ENCODE assay signal across 5 worm cellular contexts in genomic region chrX:13251354-13251843, ce11.
A peak's percentile ranks its signal among the peaks of the same experiment; 100 is the strongest.
TF ChIP-seq lines count a peak whose summit lies in the region.

No protein-coding gene starts in this region.

TF ChIP-seq in whole organism, L1 larva, 84 proteins besides CTCF, POLR2A, EP300 and RAD21 (continues in another document):
- TF ChIP-seq aha-1 (tag; optimal IDR thresholded peaks at IDR 0.05; lab: Kevin White, UChicago), result peak; percentile 26
- TF ChIP-seq nhr-85 (tag; lab: Kevin White, UChicago), result peak; percentile 87
- peak; percentile 62 for TF ChIP-seq xbp-1 (tag; optimal IDR thresholded peaks at IDR 0.05; lab: Kevin White, UChicago)
- peak; percentile 42 for TF ChIP-seq skn-1 (tag; optimal IDR thresholded peaks at IDR 0.05; lab: Kevin White, UChicago)
- no peak for TF ChIP-seq hlh-4 (tag; optimal IDR thresholded peaks at IDR 0.05; lab: Kevin White, UChicago)
- TF ChIP-seq unc-62 (GFP tag; optimal IDR thresholded peaks at IDR 0.05; lab: Kevin White, UChicago), result no peak
- no peak for TF ChIP-seq pqm-1 (tag; optimal IDR thresholded peaks at IDR 0.05; lab: Kevin White, UChicago)
- no peak for TF ChIP-seq nhr-76 (tag; optimal IDR thresholded peaks at IDR 0.05; lab: Kevin White, UChicago)
- TF ChIP-seq nhr-71 (tag; optimal IDR thresholded peaks at IDR 0.05; lab: Kevin White, UChicago), result peak; percentile 89
- TF ChIP-seq unc-130 (tag; optimal IDR thresholded peaks at IDR 0.05; lab: Kevin White, UChicago), result no peak
- peak; percentile 53 for TF ChIP-seq fkh-8 (tag; optimal IDR thresholded peaks at IDR 0.05; lab: Kevin White, UChicago)
- TF ChIP-seq fos-1 (tag; optimal IDR thresholded peaks at IDR 0.05; lab: Kevin White, UChicago), result peak; percentile 40
- no peak for TF ChIP-seq efl-3 (GFP tag; optimal IDR thresholded peaks at IDR 0.05; lab: Kevin White, UChicago)
- TF ChIP-seq C34B4.2 (tag; optimal IDR thresholded peaks at IDR 0.05; lab: Kevin White, UChicago), result no peak
- no peak for TF ChIP-seq mef-2 (tag; optimal IDR thresholded peaks at IDR 0.05; lab: Kevin White, UChicago)
- TF ChIP-seq ceh-63 (GFP tag; optimal IDR thresholded peaks at IDR 0.05; lab: Kevin White, UChicago), result no peak
- no peak for TF ChIP-seq nhr-28 (tag; optimal IDR thresholded peaks at IDR 0.05; lab: Kevin White, UChicago)
- TF ChIP-seq unc-98 (GFP tag; IDR thresholded peaks at IDR 0.05; lab: Robert Waterston, UW), result no peak
- TF ChIP-seq ceh-90 (tag; optimal IDR thresholded peaks at IDR 0.05; lab: Kevin White, UChicago), result no peak
- no peak for TF ChIP-seq C04F5.9 (tag; optimal IDR thresholded peaks at IDR 0.05; lab: Kevin White, UChicago)

TF ChIP-seq in whole organism, L3 larva, 47 proteins besides CTCF, POLR2A, EP300 and RAD21 (continues in another document):
- TF ChIP-seq lsy-12 (tag; optimal IDR thresholded peaks at IDR 0.05; lab: Kevin White, UChicago), result peak; percentile 25
- TF ChIP-seq eor-1 (tag; optimal IDR thresholded peaks at IDR 0.05; lab: Kevin White, UChicago), result no peak
- TF ChIP-seq fos-1 (tag; optimal IDR thresholded peaks at IDR 0.05; lab: Kevin White, UChicago), result no peak
- TF ChIP-seq elt-1 (tag; optimal IDR thresholded peaks at IDR 0.05; lab: Kevin White, UChicago), result peak; percentile 82
- TF ChIP-seq ztf-4 (tag; optimal IDR thresholded peaks at IDR 0.05; lab: Kevin White, UChicago), result peak; percentile 10
- peak; percentile 44 for TF ChIP-seq egl-5 (tag; optimal IDR thresholded peaks at IDR 0.05; lab: Kevin White, UChicago)
- no peak for TF ChIP-seq unc-62 (GFP tag; optimal IDR thresholded peaks at IDR 0.05; lab: Kevin White, UChicago)
- peak; percentile 44 for TF ChIP-seq nhr-43 (tag; optimal IDR thresholded peaks at IDR 0.05; lab: Kevin White, UChicago; ENCODE audit: poor library complexity, severe bottlenecking)
- no peak for TF ChIP-seq unc-39 (tag; optimal IDR thresholded peaks at IDR 0.05; lab: Kevin White, UChicago)
- no peak for TF ChIP-seq nhr-12 (tag; optimal IDR thresholded peaks at IDR 0.05; lab: Kevin White, UChicago)
- TF ChIP-seq tbx-2 (tag; optimal IDR thresholded peaks at IDR 0.05; lab: Kevin White, UChicago), result peak; percentile 42
- TF ChIP-seq nhr-28 (tag; optimal IDR thresholded peaks at IDR 0.05; lab: Kevin White, UChicago), result no peak
- TF ChIP-seq nhr-237 (tag; optimal IDR thresholded peaks at IDR 0.05; lab: Kevin White, UChicago), result no peak
- TF ChIP-seq mdl-1 (tag; optimal IDR thresholded peaks at IDR 0.05; lab: Kevin White, UChicago), result peak; percentile 87
- no peak for TF ChIP-seq ZK546.5 (tag; optimal IDR thresholded peaks at IDR 0.05; lab: Kevin White, UChicago)
- no peak for TF ChIP-seq aly-2 (tag; optimal IDR thresholded peaks at IDR 0.05; lab: Kevin White, UChicago)
- TF ChIP-seq hmg-11 (tag; optimal IDR thresholded peaks at IDR 0.05; lab: Kevin White, UChicago), result peak; percentile 55
- TF ChIP-seq jun-1 (tag; optimal IDR thresholded peaks at IDR 0.05; lab: Kevin White, UChicago), result peak; percentile 12
- no peak for TF ChIP-seq ceh-82 (tag; optimal IDR thresholded peaks at IDR 0.05; lab: Kevin White, UChicago)

TF ChIP-seq in whole organism, early embryonic, 17 proteins besides CTCF, POLR2A, EP300 and RAD21:
- no peak for TF ChIP-seq ama-1 (optimal IDR thresholded peaks at IDR 0.05; lab: Kevin White, UChicago)
- TF ChIP-seq aly-1 (tag; optimal IDR thresholded peaks at IDR 0.05; lab: Kevin White, UChicago), result no peak
- peak; percentile 29; the same call in 1 of the 2 replicates for TF ChIP-seq flt-1 (GFP tag; IDR thresholded peaks at IDR 0.05; lab: Robert Waterston, UW)
- no peak for TF ChIP-seq sea-1 (GFP tag; conservative IDR thresholded peaks at IDR 0.05; lab: Robert Waterston, UW)
- TF ChIP-seq hmg-4 (GFP tag; optimal IDR thresholded peaks at IDR 0.05; lab: Kevin White, UChicago), result peak; percentile 70
- 0 out of 2 replicates have a peak, but pooled peaks have one; percentile 37 for TF ChIP-seq scrt-1 (GFP tag; IDR thresholded peaks at IDR 0.05; lab: Robert Waterston, UW)
- 0 out of 2 replicates have a peak, but pooled peaks have one; percentile 35 for TF ChIP-seq tbx-37 (GFP tag; conservative IDR thresholded peaks at IDR 0.05; lab: Robert Waterston, UW)
TF ChIP-seq in whole organism, early embryonic: peak in this region for 4.

TF ChIP-seq in whole organism, midembryonic, 9 proteins besides CTCF, POLR2A, EP300 and RAD21:
- TF ChIP-seq cog-1 (tag; optimal IDR thresholded peaks at IDR 0.05; lab: Kevin White, UChicago), result peak; percentile 30
- no peak for TF ChIP-seq T22C8.4 (GFP tag; IDR thresholded peaks at IDR 0.05; lab: Robert Waterston, UW)
- TF ChIP-seq ztf-29 (GFP tag; IDR thresholded peaks at IDR 0.05; lab: Robert Waterston, UW), result no peak
- no peak for TF ChIP-seq ref-1 (GFP tag; conservative IDR thresholded peaks at IDR 0.05; lab: Robert Waterston, UW)
- TF ChIP-seq flt-1 (GFP tag; IDR thresholded peaks at IDR 0.05; lab: Robert Waterston, UW), result 0 out of 2 replicates have a peak, but pooled peaks have one; percentile 51

TF ChIP-seq in whole organism, young adult, 124 proteins besides CTCF, POLR2A, EP300 and RAD21:
- no peak for TF ChIP-seq snpc-4 (GFP tag; optimal IDR thresholded peaks at IDR 0.05; lab: Kevin White, UChicago)
- TF ChIP-seq snpc-4 (tag; optimal IDR thresholded peaks at IDR 0.05; lab: Kevin White, UChicago), result no peak
- no peak for TF ChIP-seq lsl-1 (GFP tag; optimal IDR thresholded peaks at IDR 0.05; lab: Kevin White, UChicago)
- peak; percentile 48 for TF ChIP-seq lin-40 (tag; optimal IDR thresholded peaks at IDR 0.05; lab: Kevin White, UChicago)
- TF ChIP-seq cebp-1 (GFP tag; IDR thresholded peaks at IDR 0.05; lab: Robert Waterston, UW), result no peak
- peak; percentile 60 for TF ChIP-seq cebp-1 (tag; optimal IDR thresholded peaks at IDR 0.05; lab: Kevin White, UChicago)
- peak; percentile 74 for TF ChIP-seq ceh-27 (GFP tag; optimal IDR thresholded peaks at IDR 0.05; lab: Kevin White, UChicago)
- TF ChIP-seq tbp1 (GFP tag; optimal IDR thresholded peaks at IDR 0.05; lab: Kevin White, UChicago), result peak; percentile 25
- peak; percentile 74 for TF ChIP-seq nhr-80 (tag; optimal IDR thresholded peaks at IDR 0.05; lab: Kevin White, UChicago)
- TF ChIP-seq B0336.3 (GFP tag; IDR thresholded peaks at IDR 0.05; lab: Robert Waterston, UW), result 0 out of 2 replicates have a peak, but pooled peaks have one; percentile 24
- peak; percentile 61 for TF ChIP-seq K12H6.12 (tag; optimal IDR thresholded peaks at IDR 0.05; lab: Kevin White, UChicago)
- peak; percentile 71; the same call in 1 of the 2 replicates for TF ChIP-seq hmg-1.2 (GFP tag; IDR thresholded peaks at IDR 0.05; lab: Robert Waterston, UW)

Comparison
In these comparisons a context has a peak if more than half of its experiments do, and no peak if none do; other contexts are left out.
1. Of the 8 proteins assayed by ChIP-seq in both whole organism, young adult and whole organism, L1 larva: peak only in whole organism, young adult: none; only in whole organism, L1 larva: efl-1, lin-35, nhr-90 and snpc-4; in both: none; in neither: 4.